Worm (Caenorhabditis elegans): ENCODE data around the gene T04C9.2.

T04C9.2 gene

ce11 chrIII:5958172-5958886 lies 33.4 kb upstream of the T04C9.2 start, which contains the start of the genes nono-1 and nop-1:
Gene nono-1, minus strand, starts transcription at chrIII:5958246.
Gene nop-1, plus strand, starts transcription at chrIII:5958722.
- TF ChIP-seq unc-130 (tag; optimal IDR thresholded peaks at IDR 0.05) (no peak), mep-1 (tag; optimal IDR thresholded peaks at IDR 0.05) (peak; percentile 56), mdl-1 (tag; optimal IDR thresholded peaks at IDR 0.05) (no peak), ceh-82 (tag; optimal IDR thresholded peaks at IDR 0.05) (no peak), nhr-71 (tag; optimal IDR thresholded peaks at IDR 0.05) (no peak), fkh-10 (GFP tag; optimal IDR thresholded peaks at IDR 0.05) (no peak), fkh-8 (tag; optimal IDR thresholded peaks at IDR 0.05) (no peak), blmp-1 (tag; optimal IDR thresholded peaks at IDR 0.05) (peak; percentile 70), pqm-1 (tag; optimal IDR thresholded peaks at IDR 0.05) (no peak), ets-5 (GFP tag; IDR thresholded peaks at IDR 0.05) (no peak), C16A3.4 (tag; optimal IDR thresholded peaks at IDR 0.05) (no peak), pag-3 (tag; optimal IDR thresholded peaks at IDR 0.05; ENCODE audit: borderline replicate concordance, insufficient read depth) (no peak), swsn-7 (tag; optimal IDR thresholded peaks at IDR 0.05) (no peak), pax-3 (tag; optimal IDR thresholded peaks at IDR 0.05) (no peak), dsc-1 (tag; optimal IDR thresholded peaks at IDR 0.05) (no peak), mab-9 (GFP tag; IDR thresholded peaks at IDR 0.05) (no peak), lin-14 (GFP tag; optimal IDR thresholded peaks at IDR 0.05) (peak; percentile 56)

DNA sequence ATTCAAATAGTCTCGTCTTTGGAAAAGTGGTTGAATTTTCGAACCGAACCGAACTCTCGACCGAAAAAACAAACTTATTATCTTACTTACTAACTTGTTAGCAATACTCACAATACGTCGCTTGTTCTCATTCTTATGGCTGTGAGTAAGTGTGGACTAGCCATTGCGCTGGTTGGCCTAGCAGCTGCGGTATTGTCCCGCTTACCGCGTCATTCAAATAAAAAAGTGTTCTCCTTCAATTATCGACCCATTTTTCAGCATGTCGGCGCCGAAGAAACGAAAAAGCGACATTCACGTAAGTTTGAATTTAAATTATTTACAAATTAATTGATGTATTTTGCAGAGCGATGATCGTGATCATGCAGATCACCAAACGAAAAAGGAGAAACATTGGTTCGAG lies 32.6 kb upstream of the T04C9.2 start:
- TF ChIP-seq dpl-1 (GFP tag; optimal IDR thresholded peaks at IDR 0.05) (peak; percentile 1 to 76 (median 71)), elt-2 (tag; optimal IDR thresholded peaks at IDR 0.05) (no peak), rnt-1 (tag; optimal IDR thresholded peaks at IDR 0.05) (peak; percentile 39), lsy-2 (tag; optimal IDR thresholded peaks at IDR 0.05) (peak in 1 of 2 experiments; percentile 20), mab-9 (GFP tag; IDR thresholded peaks at IDR 0.05) (no peak), lin-14 (GFP tag; optimal IDR thresholded peaks at IDR 0.05) (peak; percentile 11), lin-35 (GFP tag; optimal IDR thresholded peaks at IDR 0.05) (peak; percentile 56 to 90), efl-1 (optimal IDR thresholded peaks at IDR 0.05) (peak; percentile 4 to 74), efl-1 (GFP tag; optimal IDR thresholded peaks at IDR 0.05 in 1 of 2) (peak; percentile 69 to 98), lin-15B (tag; optimal IDR thresholded peaks at IDR 0.05) (peak; percentile 6)

ce11 chrIII:5961560-5961959 lies 30.1 kb upstream of the T04C9.2 start:
- TF ChIP-seq ama-1 (optimal IDR thresholded peaks at IDR 0.05): no peak
- TF ChIP-seq lin-39 (tag; optimal IDR thresholded peaks at IDR 0.05): no peak
- TF ChIP-seq nhr-237 (tag; optimal IDR thresholded peaks at IDR 0.05): no peak
- no peak for TF ChIP-seq efl-3 (GFP tag; optimal IDR thresholded peaks at IDR 0.05)
- no peak for TF ChIP-seq unc-30 (tag; optimal IDR thresholded peaks at IDR 0.05)
- TF ChIP-seq nhr-20 (tag; optimal IDR thresholded peaks at IDR 0.05): no peak
- no peak for TF ChIP-seq alr-1 (tag; optimal IDR thresholded peaks at IDR 0.05; ENCODE audit: borderline replicate concordance)
- no peak for TF ChIP-seq elt-2 (tag; optimal IDR thresholded peaks at IDR 0.05)
- no peak for TF ChIP-seq ceh-63 (GFP tag; optimal IDR thresholded peaks at IDR 0.05)
- TF ChIP-seq nhr-11 (tag; optimal IDR thresholded peaks at IDR 0.05): no peak
- no peak for TF ChIP-seq C34B4.2 (tag; optimal IDR thresholded peaks at IDR 0.05)
- no peak for TF ChIP-seq unc-98 (GFP tag; IDR thresholded peaks at IDR 0.05)
- TF ChIP-seq nhr-90 (tag; optimal IDR thresholded peaks at IDR 0.05; ENCODE audit: poor library complexity): no peak
- no peak for TF ChIP-seq pax-3 (tag; optimal IDR thresholded peaks at IDR 0.05)
- no peak for TF ChIP-seq tlp-1 (tag; optimal IDR thresholded peaks at IDR 0.05)
- TF ChIP-seq fos-1 (tag; optimal IDR thresholded peaks at IDR 0.05): no peak
